Fruit fly (Drosophila melanogaster): Measurements from ENCODE around the gene CG44040.

The CG44040 gene

dm6 chr3R:15293878-15294350 lies 26.3 kb upstream of the CG44040 start:
- TF ChIP-seq Hr39 (GFP tag; optimal IDR thresholded peaks at IDR 0.05) (no peak), ss (GFP tag; optimal IDR thresholded peaks at IDR 0.05) (no peak), Ets21C (GFP tag; optimal IDR thresholded peaks at IDR 0.05) (no peak), vri (GFP tag; optimal IDR thresholded peaks at IDR 0.05) (peak; percentile 42), Blimp-1 (GFP tag; optimal IDR thresholded peaks at IDR 0.05) (peak; percentile 17), acj6 (GFP tag; optimal IDR thresholded peaks at IDR 0.05) (no peak)

dm6 chr3R:15297904-15298303 lies 22.3 kb upstream of the CG44040 start:
- TF ChIP-seq CG16779 (tag; optimal IDR thresholded peaks at IDR 0.05) = no peak
- no peak for TF ChIP-seq CG6276 (GFP tag; optimal IDR thresholded peaks at IDR 0.05)
- no peak for TF ChIP-seq Lpt (GFP tag; optimal IDR thresholded peaks at IDR 0.05)
- no peak for TF ChIP-seq Sox15 (GFP tag; optimal IDR thresholded peaks at IDR 0.05)
- no peak for TF ChIP-seq CG8319 (GFP tag; optimal IDR thresholded peaks at IDR 0.05)
- peak; percentile 83 for TF ChIP-seq vri (GFP tag; optimal IDR thresholded peaks at IDR 0.05)

dm6 chr3R:15305246-15305645 lies 14.9 kb upstream of the CG44040 start:
- no peak for TF ChIP-seq Eip75B (GFP tag; optimal IDR thresholded peaks at IDR 0.05)
- TF ChIP-seq Ets21C (GFP tag; optimal IDR thresholded peaks at IDR 0.05) = no peak
- TF ChIP-seq Gug (GFP tag; IDR thresholded peaks at IDR 0.05) = no peak
- TF ChIP-seq Met (GFP tag; optimal IDR thresholded peaks at IDR 0.05) = no peak
- TF ChIP-seq fd59A (GFP tag; optimal IDR thresholded peaks at IDR 0.05) = no peak
- TF ChIP-seq pdm3 (GFP tag; optimal IDR thresholded peaks at IDR 0.05) = no peak
- no peak for TF ChIP-seq Hr4 (GFP tag; optimal IDR thresholded peaks at IDR 0.05)
- TF ChIP-seq spab (GFP tag; optimal IDR thresholded peaks at IDR 0.05) = no peak
- TF ChIP-seq CG8632 (GFP tag; optimal IDR thresholded peaks at IDR 0.05) = no peak
- TF ChIP-seq CG11762 (GFP tag; optimal IDR thresholded peaks at IDR 0.05; ENCODE audit: insufficient read depth) = no peak
- no peak for TF ChIP-seq CG6163 (GFP tag; IDR thresholded peaks at IDR 0.05)
- TF ChIP-seq CG3919 (GFP tag; optimal IDR thresholded peaks at IDR 0.05) = no peak
- no peak for TF ChIP-seq Sox15 (GFP tag; optimal IDR thresholded peaks at IDR 0.05)
- no peak for TF ChIP-seq dac (GFP tag; optimal IDR thresholded peaks at IDR 0.05)
- no peak for TF ChIP-seq CG6808 (GFP tag; optimal IDR thresholded peaks at IDR 0.05)
- TF ChIP-seq Eip93F (GFP tag; optimal IDR thresholded peaks at IDR 0.05) = no peak

dm6 chr3R:15309924-15310323 lies 10.3 kb upstream of the CG44040 start, which contains the start of gene Tm2:
Gene Tm2, plus strand, starts transcription at chr3R:15310193.
- no peak for TF ChIP-seq vri (GFP tag; optimal IDR thresholded peaks at IDR 0.05)
- no peak for TF ChIP-seq CG4318 (GFP tag; optimal IDR thresholded peaks at IDR 0.05)
- no peak for TF ChIP-seq ss (GFP tag; optimal IDR thresholded peaks at IDR 0.05)
- TF ChIP-seq Sox14 (GFP tag; optimal IDR thresholded peaks at IDR 0.05) = no peak
- no peak for TF ChIP-seq CG8319 (GFP tag; optimal IDR thresholded peaks at IDR 0.05)
- TF ChIP-seq Sox102F (GFP tag; optimal IDR thresholded peaks at IDR 0.05) = no peak
- no peak for TF ChIP-seq CG8119 (GFP tag; IDR thresholded peaks at IDR 0.05)
- no peak for TF ChIP-seq Hr38 (GFP tag; optimal IDR thresholded peaks at IDR 0.05)
- no peak for TF ChIP-seq Lpt (GFP tag; optimal IDR thresholded peaks at IDR 0.05)
- no peak for TF ChIP-seq Gug (GFP tag; IDR thresholded peaks at IDR 0.05)
- no peak for TF ChIP-seq eg (GFP tag; IDR thresholded peaks at IDR 0.05)
- TF ChIP-seq Ets96B (tag; optimal IDR thresholded peaks at IDR 0.05) = no peak
- TF ChIP-seq net (GFP tag; optimal IDR thresholded peaks at IDR 0.05) = no peak
- no peak for TF ChIP-seq CG6808 (GFP tag; optimal IDR thresholded peaks at IDR 0.05)
- no peak for TF ChIP-seq OdsH (GFP tag; optimal IDR thresholded peaks at IDR 0.05)
- TF ChIP-seq CG8632 (GFP tag; optimal IDR thresholded peaks at IDR 0.05) = no peak
- TF ChIP-seq CG6163 (GFP tag; IDR thresholded peaks at IDR 0.05) = no peak
- TF ChIP-seq dac (GFP tag; optimal IDR thresholded peaks at IDR 0.05) = no peak
- no peak for TF ChIP-seq Eip93F (GFP tag; optimal IDR thresholded peaks at IDR 0.05)
- TF ChIP-seq spab (GFP tag; optimal IDR thresholded peaks at IDR 0.05) = no peak

- no peak for TF ChIP-seq CG11902 (GFP tag; optimal IDR thresholded peaks at IDR 0.05)
- no peak for TF ChIP-seq fd59A (GFP tag; optimal IDR thresholded peaks at IDR 0.05)
- TF ChIP-seq Met (GFP tag; optimal IDR thresholded peaks at IDR 0.05) = no peak
- no peak for TF ChIP-seq CG32006 (GFP tag; optimal IDR thresholded peaks at IDR 0.05)
- no peak for TF ChIP-seq CG16779 (tag; optimal IDR thresholded peaks at IDR 0.05)
- TF ChIP-seq Lpt (GFP tag; optimal IDR thresholded peaks at IDR 0.05) = no peak
- TF ChIP-seq ss (GFP tag; optimal IDR thresholded peaks at IDR 0.05) = no peak
- TF ChIP-seq Hr39 (GFP tag; optimal IDR thresholded peaks at IDR 0.05) = no peak
- no peak for TF ChIP-seq pdm3 (GFP tag; optimal IDR thresholded peaks at IDR 0.05)
- TF ChIP-seq topi (GFP tag; optimal IDR thresholded peaks at IDR 0.05) = no peak
- TF ChIP-seq Hr4 (GFP tag; optimal IDR thresholded peaks at IDR 0.05) = no peak
- no peak for TF ChIP-seq CG34406 (GFP tag; optimal IDR thresholded peaks at IDR 0.05)
- no peak for TF ChIP-seq Sox102F (GFP tag; optimal IDR thresholded peaks at IDR 0.05)
- no peak for TF ChIP-seq net (GFP tag; optimal IDR thresholded peaks at IDR 0.05)
- TF ChIP-seq CG10669 (GFP tag; optimal IDR thresholded peaks at IDR 0.05) = no peak
- TF ChIP-seq Ets21C (GFP tag; optimal IDR thresholded peaks at IDR 0.05) = no peak
- no peak for TF ChIP-seq OdsH (GFP tag; optimal IDR thresholded peaks at IDR 0.05)
- TF ChIP-seq fkh (GFP tag; optimal IDR thresholded peaks at IDR 0.05) = no peak
Measured at dm6 chr3R:15310695-15311094, 9.5 kb upstream of the CG44040 start.
